Worm (Caenorhabditis elegans) whole organism, L4 larva: Measurements from ENCODE around the gene srt-6.

ENCODE experiments used
- F10B5.3 ChIP-seq: sonication (generic microtip); optimal IDR thresholded peaks from 2 replicates; lab custom pipeline; 2016; ENCODE audit warnings: mild to moderate bottlenecking, missing genetic modification characterization, missing compliant biosample characterization
- F26F4.8 ChIP-seq: fragments of 200-800 bp; sonication (Bioruptor generic); conservative IDR thresholded peaks from 2 replicates; pipeline ENCODE4 v1.3.6; 2022; ENCODE audit warnings: missing genetic modification characterization, missing compliant biosample characterization
- F49E8.2 ChIP-seq: sonication (generic microtip); optimal IDR thresholded peaks from 2 replicates; lab custom pipeline; 2016; ENCODE audit warnings: missing compliant biosample characterization, mild to moderate bottlenecking, missing genetic modification characterization, borderline replicate concordance
- R02D3.7 ChIP-seq: fragments of 150-350 bp; sonication (generic microtip); optimal IDR thresholded peaks from 3 replicates; lab custom pipeline; 2014; ENCODE audit warnings: missing biosample characterization, missing genetic modification characterization
- T20F7.1 ChIP-seq: fragments of 200-800 bp; sonication (Bioruptor generic); optimal IDR thresholded peaks from 2 replicates; lab custom pipeline; 2018; ENCODE audit warnings: mild to moderate bottlenecking, missing genetic modification characterization, missing compliant biosample characterization
- T26A8.4 ChIP-seq: fragments of 200-800 bp; sonication (Bioruptor generic); IDR thresholded peaks from 2 replicates; pipeline ENCODE4 v1.3.6; 2022; ENCODE audit warnings: missing genetic modification characterization, missing compliant biosample characterization
- Y5F2A.4 ChIP-seq: fragments of 200-800 bp; sonication (Bioruptor generic); optimal IDR thresholded peaks from 2 replicates; lab custom pipeline; 2018; ENCODE audit warnings: mild to moderate bottlenecking, missing genetic modification characterization, missing compliant biosample characterization
- Y75B8A.6 ChIP-seq: fragments of 200-800 bp; sonication (Bioruptor generic); IDR thresholded peaks from 2 replicates; pipeline ENCODE4 v1.3.6; 2022; ENCODE audit warnings: missing genetic modification reagents, missing genetic modification characterization, missing compliant biosample characterization
- ZK337.2 ChIP-seq: fragments of 200-800 bp; sonication (Bioruptor generic); IDR thresholded peaks from 2 replicates; pipeline ENCODE4 v1.3.6; 2022; ENCODE audit warnings: missing genetic modification reagents, missing genetic modification characterization, missing compliant biosample characterization
- ZK546.5 ChIP-seq, 2 experiments: sonication (generic microtip); optimal IDR thresholded peaks; 2 replicates each; lab custom pipeline; 2017; ENCODE audit warnings: missing biosample characterization in 2 of 2, missing genetic modification characterization in 2 of 2
- aly-2 ChIP-seq: sonication (generic microtip); optimal IDR thresholded peaks from 2 replicates; lab custom pipeline; 2018; ENCODE audit warnings: missing biosample characterization, missing genetic modification characterization
- ama-1 ChIP-seq: fragments of 150-350 bp; optimal IDR thresholded peaks from 2 replicates; lab custom pipeline; 2014; ENCODE audit warnings: inconsistent platforms, mixed read lengths
- attf-4 ChIP-seq: sonication (generic microtip); optimal IDR thresholded peaks from 3 replicates; lab custom pipeline; 2017; ENCODE audit warnings: missing biosample characterization, missing genetic modification characterization
- ceh-62 ChIP-seq: sonication (generic microtip); optimal IDR thresholded peaks from 2 replicates; lab custom pipeline; 2017; ENCODE audit warnings: missing biosample characterization, missing genetic modification characterization
- ctbp-1 ChIP-seq: fragments of 200-800 bp; sonication (Bioruptor generic); IDR thresholded peaks from 2 replicates; pipeline ENCODE4 v1.3.6; 2022; ENCODE audit warnings: missing genetic modification reagents, missing genetic modification characterization, missing compliant biosample characterization
- daf-19 ChIP-seq: fragments of 200-800 bp; sonication (Bioruptor generic); conservative IDR thresholded peaks from 2 replicates; pipeline ENCODE4 v1.3.6; 2022; ENCODE audit warnings: missing genetic modification characterization, missing compliant biosample characterization
- dmd-6 ChIP-seq: fragments of 200-800 bp; sonication (Bioruptor generic); IDR thresholded peaks from 2 replicates; pipeline ENCODE4 v1.3.6; 2022; ENCODE audit warnings: missing genetic modification reagents, missing genetic modification characterization, missing compliant biosample characterization
- dmd-9 ChIP-seq: fragments of 200-800 bp; sonication (Bioruptor generic); IDR thresholded peaks from 2 replicates; pipeline ENCODE4 v1.3.6; 2022; ENCODE audit warnings: missing genetic modification reagents, missing genetic modification characterization, missing compliant biosample characterization
- dpl-1 ChIP-seq: fragments of 150-350 bp; optimal IDR thresholded peaks from 2 replicates; lab custom pipeline; 2014; ENCODE audit warnings: missing biosample characterization, missing genetic modification reagents, missing genetic modification characterization
- duxl-1 ChIP-seq: sonication (generic microtip); optimal IDR thresholded peaks from 2 replicates; lab custom pipeline; 2016; ENCODE audit warnings: mild to moderate bottlenecking, missing genetic modification characterization, moderate library complexity, missing compliant biosample characterization; ENCODE audit not compliant: poor library complexity
- dve-1 ChIP-seq: sonication (generic microtip); optimal IDR thresholded peaks from 2 replicates; lab custom pipeline; 2017; ENCODE audit warnings: antibody characterized with exemption, mild to moderate bottlenecking, missing genetic modification characterization, missing compliant biosample characterization; ENCODE audit not compliant: insufficient read depth
- egl-27 ChIP-seq: sonication (generic microtip); optimal IDR thresholded peaks from 3 replicates; lab custom pipeline; 2017; ENCODE audit warnings: missing biosample characterization, missing genetic modification reagents, missing genetic modification characterization
- fos-1 ChIP-seq: fragments of 150-350 bp; optimal IDR thresholded peaks from 2 replicates; lab custom pipeline; 2014; ENCODE audit warnings: missing biosample characterization, missing genetic modification characterization
- gei-8 ChIP-seq: fragments of 200-800 bp; sonication (Bioruptor generic); optimal IDR thresholded peaks from 2 replicates; lab custom pipeline; 2018; ENCODE audit warnings: mild to moderate bottlenecking, missing genetic modification characterization, missing compliant biosample characterization
- hlh-11 ChIP-seq: fragments of 200-800 bp; sonication (Bioruptor generic); optimal IDR thresholded peaks from 2 replicates; lab custom pipeline; 2018; ENCODE audit warnings: mild to moderate bottlenecking, missing genetic modification characterization, missing compliant biosample characterization
- hmg-1.1 ChIP-seq: fragments of 200-800 bp; sonication (Bioruptor generic); IDR thresholded peaks from 2 replicates; pipeline ENCODE4 v1.3.6; 2022; ENCODE audit warnings: missing genetic modification reagents, missing genetic modification characterization, missing compliant biosample characterization
- jun-1 ChIP-seq: fragments of 150-350 bp; optimal IDR thresholded peaks from 2 replicates; lab custom pipeline; 2014; ENCODE audit warnings: missing biosample characterization, missing genetic modification reagents, missing genetic modification characterization
- lim-7 ChIP-seq: fragments of 200-800 bp; sonication (Bioruptor generic); IDR thresholded peaks from 2 replicates; pipeline ENCODE4 v1.3.6; 2022; ENCODE audit warnings: missing genetic modification characterization, missing compliant biosample characterization
- lin-1 ChIP-seq: fragments of 200-800 bp; sonication (Bioruptor generic); IDR thresholded peaks from 2 replicates; pipeline ENCODE4 v1.3.6; 2022; ENCODE audit warnings: missing genetic modification reagents, missing genetic modification characterization, missing compliant biosample characterization
- lin-13 ChIP-seq: fragments of 150-350 bp; optimal IDR thresholded peaks from 2 replicates; lab custom pipeline; 2014; ENCODE audit warnings: missing biosample characterization, missing genetic modification reagents, missing genetic modification characterization
- lin-38 ChIP-seq: fragments of 200-800 bp; sonication (Bioruptor generic); IDR thresholded peaks from 2 replicates; pipeline ENCODE4 v1.3.6; 2022; ENCODE audit warnings: missing genetic modification reagents, missing genetic modification characterization, missing compliant biosample characterization
- lsy-2 ChIP-seq, 2 experiments: fragments of 150-350 bp in 1 of 2; sonication (generic microtip) in 1 of 2; optimal IDR thresholded peaks; 2 replicates each; lab custom pipeline; 2014 to 2017; ENCODE audit warnings: missing biosample characterization in 2 of 2, missing genetic modification characterization in 2 of 2
- mdt-29 ChIP-seq: fragments of 200-800 bp; sonication (Bioruptor generic); IDR thresholded peaks from 2 replicates; pipeline ENCODE4 v1.3.6; 2022; ENCODE audit warnings: missing genetic modification reagents, missing genetic modification characterization, missing compliant biosample characterization
- mep-1 ChIP-seq: fragments of 150-350 bp; sonication (generic microtip); optimal IDR thresholded peaks from 3 replicates; lab custom pipeline; 2014; ENCODE audit warnings: missing biosample characterization, missing genetic modification characterization
- mxl-2 ChIP-seq: fragments of 200-800 bp; sonication (Bioruptor generic); conservative IDR thresholded peaks from 2 replicates; pipeline ENCODE4 v1.3.6; 2022; ENCODE audit warnings: missing genetic modification reagents, missing genetic modification characterization, missing compliant biosample characterization
- mxl-3 ChIP-seq: fragments of 200-800 bp; sonication (Bioruptor generic); optimal IDR thresholded peaks from 2 replicates; lab custom pipeline; 2018; ENCODE audit warnings: mild to moderate bottlenecking, missing genetic modification characterization, missing compliant biosample characterization
- nhr-11 ChIP-seq: fragments of 150-350 bp; optimal IDR thresholded peaks from 2 replicates; lab custom pipeline; 2014; ENCODE audit warnings: missing biosample characterization, missing genetic modification characterization
- nhr-111 ChIP-seq: fragments of 200-800 bp; sonication (Bioruptor generic); optimal IDR thresholded peaks from 2 replicates; lab custom pipeline; 2018; ENCODE audit warnings: mild to moderate bottlenecking, missing genetic modification characterization, missing compliant biosample characterization
- nhr-237 ChIP-seq: sonication (generic microtip); optimal IDR thresholded peaks from 2 replicates; lab custom pipeline; 2017; ENCODE audit warnings: missing biosample characterization, missing genetic modification characterization
- nhr-25 ChIP-seq: sonication (generic microtip); optimal IDR thresholded peaks from 2 replicates; lab custom pipeline; 2017; ENCODE audit warnings: missing genetic modification characterization, mild to moderate bottlenecking, missing compliant biosample characterization, antibody characterized with exemption, moderate library complexity, borderline replicate concordance; ENCODE audit not compliant: insufficient read depth
- nhr-28 ChIP-seq: fragments of 150-350 bp; optimal IDR thresholded peaks from 2 replicates; lab custom pipeline; 2014; ENCODE audit warnings: missing biosample characterization, missing genetic modification characterization
- nhr-42 ChIP-seq: fragments of 200-800 bp; sonication (Bioruptor generic); IDR thresholded peaks from 2 replicates; pipeline ENCODE4 v1.3.6; 2022; ENCODE audit warnings: missing genetic modification characterization, missing compliant biosample characterization
- nhr-48 ChIP-seq: sonication (generic microtip); optimal IDR thresholded peaks from 2 replicates; lab custom pipeline; 2016; ENCODE audit warnings: mild to moderate bottlenecking, missing genetic modification characterization, missing compliant biosample characterization
- php-3 ChIP-seq: fragments of 200-800 bp; sonication (Bioruptor generic); IDR thresholded peaks from 2 replicates; pipeline ENCODE4 v1.3.6; 2022; ENCODE audit warnings: missing genetic modification reagents, missing genetic modification characterization, missing compliant biosample characterization
- rbr-2 ChIP-seq: sonication (generic microtip); optimal IDR thresholded peaks from 2 replicates; lab custom pipeline; 2016; ENCODE audit warnings: missing genotype, missing genetic modification characterization, missing compliant biosample characterization
- sdz-12 ChIP-seq: fragments of 200-800 bp; sonication (Bioruptor generic); optimal IDR thresholded peaks from 2 replicates; lab custom pipeline; 2018; ENCODE audit warnings: mild to moderate bottlenecking, missing genetic modification characterization, missing compliant biosample characterization
- set-16 ChIP-seq: fragments of 200-800 bp; sonication (Bioruptor generic); IDR thresholded peaks from 2 replicates; pipeline ENCODE4 v1.3.6; 2022; ENCODE audit warnings: missing genetic modification reagents, missing genetic modification characterization, missing compliant biosample characterization
- spr-3 ChIP-seq: fragments of 200-800 bp; sonication (Bioruptor generic); optimal IDR thresholded peaks from 2 replicates; lab custom pipeline; 2018; ENCODE audit warnings: mild to moderate bottlenecking, missing genetic modification characterization, missing compliant biosample characterization
- tra-1 ChIP-seq: fragments of 200-800 bp; sonication (Bioruptor generic); IDR thresholded peaks from 2 replicates; pipeline ENCODE4 v1.3.6; 2022; ENCODE audit warnings: missing genetic modification reagents, missing genetic modification characterization, missing compliant biosample characterization
- unc-130 ChIP-seq: sonication (generic microtip); optimal IDR thresholded peaks from 2 replicates; lab custom pipeline; 2016; ENCODE audit warnings: missing genetic modification reagents, missing genetic modification characterization, missing compliant biosample characterization
- zip-2 ChIP-seq: fragments of 150-350 bp; optimal IDR thresholded peaks from 2 replicates; lab custom pipeline; 2014; ENCODE audit warnings: missing biosample characterization, missing genetic modification characterization

The srt-6 gene

ce11 chrV:7434805-7435363, 26.3 kb upstream of the srt-6 start (continued):
- TF ChIP-seq F49E8.2 (tag; lab: Kevin White, UChicago) (no peak), gei-8 (GFP tag; lab: Kevin White, UChicago) (no peak), Y5F2A.4 (GFP tag; lab: Kevin White, UChicago) (no peak), fos-1 (tag; lab: Kevin White, UChicago) (no peak), zip-2 (tag; lab: Kevin White, UChicago) (no peak), mxl-3 (peak; percentile 63), unc-130 (GFP tag; lab: Kevin White, UChicago) (no peak), dmd-9 (GFP tag; lab: Robert Waterston, UW) (no peak), ama-1 (lab: Kevin White, UChicago) (peak; percentile 78), ctbp-1 (no peak), rbr-2 (tag; lab: Kevin White, UChicago) (no peak), aly-2 (tag; lab: Kevin White, UChicago) (no peak), lim-7 (GFP tag; lab: Robert Waterston, UW) (no peak), jun-1 (no peak), hmg-1.1 (GFP tag; lab: Robert Waterston, UW) (no peak; the same call in 1 of the 2 replicates), nhr-48 (tag; lab: Kevin White, UChicago) (peak; percentile 56), lsy-2 (tag; optimal IDR thresholded peaks at IDR 0.05; lab: Kevin White, UChicago) (peak in 1 of 2 experiments; percentile 68), lin-1 (GFP tag; lab: Robert Waterston, UW) (no peak), F10B5.3 (tag; lab: Kevin White, UChicago) (no peak), hlh-11 (tag; lab: Kevin White, UChicago) (peak; percentile 79), Y75B8A.6 (GFP tag; lab: Robert Waterston, UW) (no peak), nhr-11 (tag; lab: Kevin White, UChicago) (peak; percentile 32), mdt-29 (GFP tag; lab: Robert Waterston, UW) (no peak), F26F4.8 (GFP tag; lab: Robert Waterston, UW) (no peak), nhr-42 (GFP tag; lab: Robert Waterston, UW) (no peak), egl-27 (tag; lab: Kevin White, UChicago) (no peak), lin-38 (GFP tag; lab: Robert Waterston, UW) (no peak), dpl-1 (GFP tag; lab: Kevin White, UChicago) (peak; percentile 24), ZK337.2 (no peak), T20F7.1 (no peak), nhr-237 (no peak), R02D3.7 (tag; lab: Kevin White, UChicago) (no peak), attf-4 (tag; lab: Kevin White, UChicago) (no peak), T26A8.4 (GFP tag; lab: Robert Waterston, UW) (peak; percentile 11; the same call in 1 of the 2 replicates), set-16 (no peak), sdz-12 (GFP tag; lab: Kevin White, UChicago) (no peak), mep-1 (peak; percentile 35), dmd-6 (GFP tag; lab: Robert Waterston, UW) (peak; percentile 78), spr-3 (GFP tag; lab: Kevin White, UChicago) (no peak), dve-1 (tag; lab: Kevin White, UChicago) (peak; percentile 64), lin-13 (GFP tag; lab: Kevin White, UChicago) (no peak), tra-1 (no peak; the same call in 1 of the 2 replicates), daf-19 (GFP tag; lab: Robert Waterston, UW) (no peak), nhr-111 (GFP tag; lab: Kevin White, UChicago) (no peak), ZK546.5 (tag; optimal IDR thresholded peaks at IDR 0.05; lab: Kevin White, UChicago) (no peak), duxl-1 (tag; lab: Kevin White, UChicago) (peak; percentile 23), php-3 (GFP tag; lab: Robert Waterston, UW) (no peak), nhr-28 (tag; lab: Kevin White, UChicago) (peak; percentile 44), mxl-2 (GFP tag; lab: Robert Waterston, UW) (peak; percentile 39; the same call in 1 of the 2 replicates), nhr-25 (tag; lab: Kevin White, UChicago) (no peak), ceh-62 (tag; lab: Kevin White, UChicago) (no peak)
